Fruit fly (Drosophila melanogaster) whole organism, embryonic: ENCODE results near the gene CG2321.
A peak's percentile ranks its signal among the peaks of the same experiment; 100 is the strongest.

Experiments
- Asciz ChIP-seq: fragments of 200-800 bp; sonication (Bioruptor generic); optimal IDR thresholded peaks from 2 replicates; lab custom pipeline; 2017; ENCODE audit warnings: missing biosample characterization, mild to moderate bottlenecking, missing genetic modification characterization, missing genetic modification reagents
- C15 ChIP-seq: fragments of 200-800 bp; sonication (Bioruptor generic); IDR thresholded peaks from 3 replicates; pipeline ENCODE4 v1.3.6; 2022; ENCODE audit warnings: missing biosample characterization, missing genetic modification characterization
- CG1024 ChIP-seq: fragments of 200-800 bp; sonication (Bioruptor generic); IDR thresholded peaks from 2 replicates; pipeline ENCODE4 v1.3.6; 2022; ENCODE audit warnings: missing biosample characterization, missing genetic modification characterization
- CG12104 ChIP-seq: fragments of 200-800 bp; sonication (Bioruptor generic); optimal IDR thresholded peaks from 3 replicates; lab custom pipeline; 2016; ENCODE audit warnings: missing biosample characterization, missing genetic modification characterization
- CG12659 ChIP-seq: fragments of 200-800 bp; sonication (Bioruptor generic); optimal IDR thresholded peaks from 3 replicates; lab custom pipeline; 2017; ENCODE audit warnings: mild to moderate bottlenecking, missing biosample characterization, missing genetic modification reagents, missing genetic modification characterization
- CG14710 ChIP-seq: fragments of 200-800 bp; sonication (Bioruptor generic); optimal IDR thresholded peaks from 3 replicates; lab custom pipeline; 2019; ENCODE audit warnings: missing biosample characterization, mild to moderate bottlenecking, missing genetic modification characterization, moderate library complexity
- CG14860 ChIP-seq: fragments of 200-800 bp; sonication (Bioruptor generic); IDR thresholded peaks from 3 replicates; pipeline ENCODE4 v1.3.6; 2022; ENCODE audit warnings: missing biosample characterization, missing genetic modification characterization; ENCODE audit not compliant: partially characterized antibody
- CG16813 ChIP-seq: fragments of 200-800 bp; sonication (Bioruptor generic); IDR thresholded peaks from 3 replicates; pipeline ENCODE4 v1.3.6; 2022; ENCODE audit warnings: missing biosample characterization, missing genetic modification characterization; ENCODE audit not compliant: partially characterized antibody
- CG16815 ChIP-seq: fragments of 200-800 bp; sonication (Bioruptor generic); optimal IDR thresholded peaks from 3 replicates; lab custom pipeline; 2017; ENCODE audit warnings: missing biosample characterization, mild to moderate bottlenecking, missing genetic modification characterization
- CG2116 ChIP-seq: fragments of 200-800 bp; sonication (Bioruptor generic); optimal IDR thresholded peaks from 3 replicates; lab custom pipeline; 2018; ENCODE audit warnings: missing biosample characterization, mild to moderate bottlenecking, missing genetic modification characterization
- CG2129 ChIP-seq: fragments of 200-800 bp; sonication (Bioruptor generic); IDR thresholded peaks from 2 replicates; pipeline ENCODE4 v1.3.6; 2022; ENCODE audit warnings: missing biosample characterization, missing genetic modification characterization; ENCODE audit not compliant: partially characterized antibody
- CG30020 ChIP-seq: fragments of 200-800 bp; optimal IDR thresholded peaks from 2 replicates; lab custom pipeline; 2019; ENCODE audit warnings: missing biosample characterization, mild to moderate bottlenecking, missing genetic modification characterization, moderate library complexity
- CG31365 ChIP-seq: fragments of 200-800 bp; sonication (Bioruptor generic); optimal IDR thresholded peaks from 2 replicates; lab custom pipeline; 2018; ENCODE audit warnings: missing biosample characterization, mild to moderate bottlenecking, missing genetic modification characterization
- CG4424 ChIP-seq: fragments of 200-800 bp; sonication (Bioruptor generic); optimal IDR thresholded peaks from 3 replicates; lab custom pipeline; 2016; ENCODE audit warnings: missing biosample characterization, missing genetic modification characterization
- CG5180 ChIP-seq: fragments of 200-800 bp; sonication (Bioruptor generic); optimal IDR thresholded peaks from 3 replicates; lab custom pipeline; 2017; ENCODE audit warnings: missing biosample characterization, missing genetic modification characterization, mild to moderate bottlenecking, moderate library complexity, missing genetic modification reagents
- CG7357 ChIP-seq: fragments of 200-800 bp; sonication (Bioruptor generic); IDR thresholded peaks from 3 replicates; pipeline ENCODE4 v1.3.6; 2022; ENCODE audit warnings: missing biosample characterization, missing genetic modification characterization
- CG7786 ChIP-seq: fragments of 200-800 bp; sonication (Bioruptor generic); optimal IDR thresholded peaks from 2 replicates; lab custom pipeline; 2016; ENCODE audit warnings: missing biosample characterization, missing genetic modification characterization
- CG9215 ChIP-seq: fragments of 200-800 bp; sonication (Bioruptor generic); IDR thresholded peaks from 2 replicates; pipeline ENCODE4 v1.3.6; 2022; ENCODE audit warnings: missing biosample characterization, missing genetic modification characterization
- CG9727 ChIP-seq: fragments of 200-800 bp; sonication (Bioruptor generic); optimal IDR thresholded peaks from 3 replicates; lab custom pipeline; 2017; ENCODE audit warnings: missing biosample characterization, mild to moderate bottlenecking, missing genetic modification characterization
- Camta ChIP-seq: fragments of 200-800 bp; sonication (Bioruptor generic); optimal IDR thresholded peaks from 2 replicates; lab custom pipeline; 2016; ENCODE audit warnings: missing biosample characterization, missing genetic modification characterization
- Dip2 ChIP-seq: fragments of 200-800 bp; sonication (Bioruptor generic); IDR thresholded peaks from 2 replicates; pipeline ENCODE4 v1.3.6; 2022; ENCODE audit warnings: missing biosample characterization, missing genetic modification characterization
- Dref ChIP-seq: fragments of 200-800 bp; sonication (Bioruptor generic); IDR thresholded peaks from 2 replicates; pipeline ENCODE4 v1.3.6; 2022; ENCODE audit warnings: missing biosample characterization, missing genetic modification characterization
- Eip74EF ChIP-seq, 2 experiments: fragments of 200-800 bp in 1 of 2; fragments of >200 bp in 1 of 2; sonication (Bioruptor generic) in 1 of 2; optimal IDR thresholded peaks; 2 replicates each; lab custom pipeline; 2017 to 2019; ENCODE audit warnings: missing biosample characterization in 2 of 2, missing genetic modification characterization in 2 of 2, mild to moderate bottlenecking in 1 of 2, moderate library complexity in 1 of 2
- Fer2 ChIP-seq: fragments of 200-800 bp; sonication (Bioruptor generic); optimal IDR thresholded peaks from 2 replicates; lab custom pipeline; 2018; ENCODE audit warnings: missing biosample characterization, mild to moderate bottlenecking, missing genetic modification characterization, moderate library complexity
- Fer3 ChIP-seq: fragments of 200-800 bp; sonication (Bioruptor generic); optimal IDR thresholded peaks from 2 replicates; lab custom pipeline; 2018; ENCODE audit warnings: missing biosample characterization, mild to moderate bottlenecking, missing genetic modification characterization, moderate library complexity
- HLH3B ChIP-seq: fragments of 200-800 bp; sonication (Bioruptor generic); IDR thresholded peaks from 2 replicates; pipeline ENCODE4 v1.3.6; 2022; ENCODE audit warnings: missing biosample characterization, missing genetic modification characterization
- Hand ChIP-seq: fragments of 200-800 bp; sonication (Bioruptor generic); optimal IDR thresholded peaks from 2 replicates; lab custom pipeline; 2017; ENCODE audit warnings: mild to moderate bottlenecking, missing biosample characterization, missing genetic modification reagents, missing genetic modification characterization
- HmgD ChIP-seq: fragments of 200-800 bp; sonication (Bioruptor generic); optimal IDR thresholded peaks from 3 replicates; lab custom pipeline; 2016; ENCODE audit warnings: missing biosample characterization, missing genetic modification characterization
- MBD-R2 ChIP-seq: fragments of 200-800 bp; sonication (Bioruptor generic); IDR thresholded peaks from 2 replicates; pipeline ENCODE4 v1.3.6; 2022; ENCODE audit warnings: missing biosample characterization, missing genetic modification characterization
- MTF-1 ChIP-seq: fragments of 200-800 bp; sonication (Bioruptor generic); optimal IDR thresholded peaks from 2 replicates; lab custom pipeline; 2018; ENCODE audit warnings: missing biosample characterization, mild to moderate bottlenecking, missing genetic modification characterization, borderline replicate concordance
- Opbp ChIP-seq: fragments of 200-800 bp; sonication (Bioruptor generic); IDR thresholded peaks from 3 replicates; pipeline ENCODE4 v1.3.6; 2022; ENCODE audit warnings: missing biosample characterization, missing genetic modification characterization; ENCODE audit not compliant: partially characterized antibody
- Optix ChIP-seq: fragments of 200-800 bp; sonication (Bioruptor generic); IDR thresholded peaks from 3 replicates; pipeline ENCODE4 v1.3.6; 2022; ENCODE audit warnings: missing biosample characterization, missing genetic modification characterization
- Rfx ChIP-seq: fragments of 200-800 bp; sonication (Bioruptor generic); IDR thresholded peaks from 2 replicates; pipeline ENCODE4 v1.3.6; 2022; ENCODE audit warnings: missing biosample characterization, missing genetic modification characterization
- ap ChIP-seq: fragments of 200-800 bp; sonication (Bioruptor generic); IDR thresholded peaks from 2 replicates; pipeline ENCODE4 v1.3.6; 2022; ENCODE audit warnings: missing biosample characterization, missing genetic modification characterization
- ase ChIP-seq: fragments of 200-800 bp; sonication (Bioruptor generic); IDR thresholded peaks from 3 replicates; pipeline ENCODE4 v1.3.6; 2022; ENCODE audit warnings: missing biosample characterization, missing genetic modification characterization
- ato ChIP-seq: fragments of 200-800 bp; sonication (Bioruptor generic); IDR thresholded peaks from 2 replicates; pipeline ENCODE4 v1.3.6; 2022; ENCODE audit warnings: missing biosample characterization, missing genetic modification characterization; ENCODE audit not compliant: partially characterized antibody
- chinmo ChIP-seq: fragments of 200-800 bp; sonication (Bioruptor generic); IDR thresholded peaks from 4 replicates; pipeline ENCODE4 v1.3.6; 2022; ENCODE audit warnings: missing biosample characterization, missing genetic modification characterization; ENCODE audit not compliant: partially characterized antibody
- crol ChIP-seq: fragments of 200-800 bp; sonication (Bioruptor generic); IDR thresholded peaks from 2 replicates; pipeline ENCODE4 v1.3.6; 2022; ENCODE audit warnings: missing biosample characterization, missing genetic modification characterization
- da ChIP-seq: fragments of 200-800 bp; sonication (Bioruptor generic); optimal IDR thresholded peaks from 2 replicates; lab custom pipeline; 2016; ENCODE audit warnings: missing biosample characterization, missing genetic modification characterization
- dan ChIP-seq: fragments of 200-800 bp; sonication (Bioruptor generic); IDR thresholded peaks from 2 replicates; pipeline ENCODE4 v1.3.6; 2022; ENCODE audit warnings: missing biosample characterization, missing genetic modification characterization
- fd64A ChIP-seq: fragments of 200-800 bp; sonication (Bioruptor generic); optimal IDR thresholded peaks from 3 replicates; lab custom pipeline; 2018; ENCODE audit warnings: missing biosample characterization, mild to moderate bottlenecking, missing genetic modification characterization
- jigr1 ChIP-seq: fragments of 200-800 bp; sonication (Bioruptor generic); IDR thresholded peaks from 3 replicates; pipeline ENCODE4 v1.3.6; 2022; ENCODE audit warnings: missing biosample characterization, missing genetic modification characterization
- lmd ChIP-seq: fragments of 200-800 bp; sonication (Bioruptor generic); IDR thresholded peaks from 2 replicates; pipeline ENCODE4 v1.3.6; 2022; ENCODE audit warnings: missing biosample characterization, missing genetic modification characterization
- ro ChIP-seq: fragments of 200-800 bp; sonication (Bioruptor generic); IDR thresholded peaks from 2 replicates; pipeline ENCODE4 v1.3.6; 2022; ENCODE audit warnings: missing biosample characterization, missing genetic modification characterization
- slp2 ChIP-seq: fragments of 200-800 bp; sonication (Bioruptor generic); optimal IDR thresholded peaks from 2 replicates; lab custom pipeline; 2016; ENCODE audit warnings: missing biosample characterization, missing genetic modification characterization
- stc ChIP-seq: fragments of 200-800 bp; sonication (Bioruptor generic); IDR thresholded peaks from 2 replicates; pipeline ENCODE4 v1.3.6; 2022; ENCODE audit warnings: missing biosample characterization, missing genetic modification characterization
- trh ChIP-seq: fragments of 200-800 bp; sonication (Bioruptor generic); optimal IDR thresholded peaks from 2 replicates; lab custom pipeline; 2016; ENCODE audit warnings: missing biosample characterization, missing genetic modification characterization
- unc-4 ChIP-seq: fragments of 200-800 bp; sonication (Bioruptor generic); IDR thresholded peaks from 2 replicates; pipeline ENCODE4 v1.3.6; 2022; ENCODE audit warnings: missing biosample characterization, missing genetic modification characterization; ENCODE audit not compliant: partially characterized antibody
- wek ChIP-seq: fragments of 200-800 bp; sonication (Bioruptor generic); optimal IDR thresholded peaks from 3 replicates; lab custom pipeline; 2018; ENCODE audit warnings: missing biosample characterization, mild to moderate bottlenecking, missing genetic modification characterization, moderate library complexity
- zf30C ChIP-seq: fragments of 200-800 bp; sonication (Bioruptor generic); optimal IDR thresholded peaks from 3 replicates; lab custom pipeline; 2018; ENCODE audit warnings: missing biosample characterization, mild to moderate bottlenecking, missing genetic modification characterization

Gene CG2321

dm6 chr3R:29489209-29489608 is at the start of gene CG2321, which contains the start of gene CG2006 (continued):
- TF ChIP-seq stc (GFP tag; lab: Robert Waterston, UW) (no peak), Asciz (no peak), CG9215 (GFP tag; lab: Robert Waterston, UW) (peak; percentile 42; the same call in 1 of the 2 replicates), CG1024 (GFP tag; lab: Robert Waterston, UW) (peak; percentile 60), ato (GFP tag; lab: Robert Waterston, UW) (no peak; the same call in 1 of the 2 replicates), CG14710 (tag; lab: Kevin White, UChicago) (peak; percentile 80), da (GFP tag; lab: Kevin White, UChicago) (no peak), Dip2 (GFP tag; lab: Robert Waterston, UW) (no peak), CG9727 (GFP tag; lab: Kevin White, UChicago) (peak; percentile 8), CG2116 (peak; percentile 45), HLH3B (GFP tag; lab: Robert Waterston, UW) (peak; percentile 47; the same call in 1 of the 2 replicates), CG31365 (tag; lab: Kevin White, UChicago) (no peak), lmd (GFP tag; lab: Robert Waterston, UW) (peak; percentile 63), Fer3 (peak; percentile 38), CG30020 (tag; lab: Kevin White, UChicago) (peak; percentile 56), Dref (peak; percentile 77), MBD-R2 (GFP tag; lab: Robert Waterston, UW) (peak; percentile 99), CG12104 (GFP tag; lab: Kevin White, UChicago) (no peak), chinmo (GFP tag; lab: Robert Waterston, UW) (peak; percentile 81; the same call in 3 of the 4 replicates), CG7786 (GFP tag; lab: Kevin White, UChicago) (no peak), crol (GFP tag; lab: Robert Waterston, UW) (no peak), trh (GFP tag; lab: Kevin White, UChicago) (peak; percentile 32), C15 (GFP tag; lab: Robert Waterston, UW) (no peak), zf30C (GFP tag; lab: Kevin White, UChicago) (no peak), dan (0 out of 2 replicates have a peak, but pooled peaks have one; percentile 45), Optix (GFP tag; lab: Robert Waterston, UW) (no peak), CG7357 (GFP tag; lab: Robert Waterston, UW) (no peak), ro (no peak), slp2 (GFP tag; lab: Kevin White, UChicago) (peak; percentile 12), Rfx (GFP tag; lab: Robert Waterston, UW) (peak; percentile 81), CG14860 (peak; percentile 51; the same call in 2 of the 3 replicates), HmgD (peak; percentile 40), Eip74EF (GFP tag; optimal IDR thresholded peaks at IDR 0.05; lab: Kevin White, UChicago) (no peak), CG16813 (GFP tag; lab: Robert Waterston, UW) (peak; percentile 58), jigr1 (GFP tag; lab: Robert Waterston, UW) (no peak), MTF-1 (no peak), Camta (GFP tag; lab: Kevin White, UChicago) (peak; percentile 19), CG16815 (GFP tag; lab: Kevin White, UChicago) (no peak), CG5180 (GFP tag; lab: Kevin White, UChicago) (no peak), Opbp (GFP tag; lab: Robert Waterston, UW) (peak; percentile 75), fd64A (GFP tag; lab: Kevin White, UChicago) (no peak), ap (GFP tag; lab: Robert Waterston, UW) (0 out of 2 replicates have a peak, but pooled peaks have one; percentile 7), CG4424 (GFP tag; lab: Kevin White, UChicago) (no peak), Fer2 (tag; lab: Kevin White, UChicago) (no peak), wek (GFP tag; lab: Kevin White, UChicago) (peak; percentile 99), CG2129 (GFP tag; lab: Robert Waterston, UW) (no peak), Hand (GFP tag; lab: Kevin White, UChicago) (no peak), unc-4 (GFP tag; lab: Robert Waterston, UW) (peak; percentile 66), CG12659 (GFP tag; lab: Kevin White, UChicago) (peak; percentile 80), ase (GFP tag; lab: Robert Waterston, UW) (0 out of 3 replicates have a peak, but pooled peaks have one; percentile 37)
